Fruit fly (Drosophila melanogaster): ENCODE data around the gene CG8012.

Gene CG8012

dm6 chr3L:8197779-8198279 lies 17.3 kb upstream of the CG8012 start, which contains the start of the genes UbcE2M and Dhps (continued):
- TF ChIP-seq Trl (optimal IDR thresholded peaks at IDR 0.05) (no peak), Trl (GFP tag; optimal IDR thresholded peaks at IDR 0.05) (peak; percentile 31), D (optimal IDR thresholded peaks at IDR 0.05) (no peak), D (GFP tag; optimal IDR thresholded peaks at IDR 0.05) (peak; percentile 52), cato (GFP tag; optimal IDR thresholded peaks at IDR 0.05; ENCODE audit: borderline replicate concordance) (peak; percentile 37), CG31388 (GFP tag; optimal IDR thresholded peaks at IDR 0.05) (no peak), NfI (GFP tag; optimal IDR thresholded peaks at IDR 0.05) (peak; percentile 77), Hmr (GFP tag; optimal IDR thresholded peaks at IDR 0.05) (no peak), CG3065 (GFP tag; optimal IDR thresholded peaks at IDR 0.05) (peak; percentile 10), Dp (GFP tag; optimal IDR thresholded peaks at IDR 0.05) (peak; percentile 36), cas (GFP tag; IDR thresholded peaks at IDR 0.05) (no peak), Lpt (GFP tag; optimal IDR thresholded peaks at IDR 0.05) (no peak), maf-S (GFP tag; optimal IDR thresholded peaks at IDR 0.05) (peak; percentile 45), BtbVII (GFP tag; optimal IDR thresholded peaks at IDR 0.05) (peak; percentile 46), CG1647 (GFP tag; optimal IDR thresholded peaks at IDR 0.05) (peak; percentile 9), CG9437 (GFP tag; optimal IDR thresholded peaks at IDR 0.05) (peak; percentile 88), CG13287 (GFP tag; IDR thresholded peaks at IDR 0.05; ENCODE audit: partially characterized antibody) (peak; percentile 71), Hr3 (GFP tag; optimal IDR thresholded peaks at IDR 0.05) (peak; percentile 82), CG12236 (GFP tag; optimal IDR thresholded peaks at IDR 0.05) (no peak), YL-1 (GFP tag; optimal IDR thresholded peaks at IDR 0.05) (peak; percentile 77), ftz-f1 (GFP tag; optimal IDR thresholded peaks at IDR 0.05) (no peak), nmo (GFP tag; optimal IDR thresholded peaks at IDR 0.05) (peak; percentile 80), CG30431 (GFP tag; optimal IDR thresholded peaks at IDR 0.05) (peak; percentile 61), CG14667 (GFP tag; IDR thresholded peaks at IDR 0.05) (peak; percentile 60), CG12391 (tag; optimal IDR thresholded peaks at IDR 0.05) (peak; percentile 87), ranshi (GFP tag; IDR thresholded peaks at IDR 0.05) (peak; percentile 56; the same call in 1 of the 2 replicates), CG13424 (tag; optimal IDR thresholded peaks at IDR 0.05) (peak; percentile 84), CG8388 (GFP tag; optimal IDR thresholded peaks at IDR 0.05) (peak; percentile 66), CG12071 (GFP tag; optimal IDR thresholded peaks at IDR 0.05) (no peak), CG1024 (GFP tag; IDR thresholded peaks at IDR 0.05) (no peak), bsh (GFP tag; optimal IDR thresholded peaks at IDR 0.05) (peak in 1 of 2 experiments; percentile 62), CG7839 (tag; optimal IDR thresholded peaks at IDR 0.05) (no peak), tgo (GFP tag; IDR thresholded peaks at IDR 0.05) (peak; percentile 71), slbo (GFP tag; IDR thresholded peaks at IDR 0.05) (peak; percentile 87), CG4328 (GFP tag; optimal IDR thresholded peaks at IDR 0.05) (peak; percentile 78), cad (GFP tag; optimal IDR thresholded peaks at IDR 0.05) (no peak), CG5180 (GFP tag; optimal IDR thresholded peaks at IDR 0.05) (no peak), sd (tag; optimal IDR thresholded peaks at IDR 0.05) (no peak), CG8359 (GFP tag; optimal IDR thresholded peaks at IDR 0.05; ENCODE audit: borderline replicate concordance) (peak; percentile 31), exex (tag; optimal IDR thresholded peaks at IDR 0.05) (no peak), CG42726 (GFP tag; IDR thresholded peaks at IDR 0.05; ENCODE audit: partially characterized antibody) (peak; percentile 53), otp (GFP tag; IDR thresholded peaks at IDR 0.05) (no peak), slou (GFP tag; optimal IDR thresholded peaks at IDR 0.05) (peak; percentile 22), Fer3 (tag; optimal IDR thresholded peaks at IDR 0.05) (peak; percentile 76), lbe (GFP tag; optimal IDR thresholded peaks at IDR 0.05) (peak; percentile 52), CG10431 (GFP tag; optimal IDR thresholded peaks at IDR 0.05) (peak; percentile 48), CG17802 (tag; optimal IDR thresholded peaks at IDR 0.05) (peak; percentile 16), CG34376 (GFP tag; optimal IDR thresholded peaks at IDR 0.05) (peak; percentile 11), Sox102F (GFP tag; optimal IDR thresholded peaks at IDR 0.05) (no peak), dati (GFP tag; IDR thresholded peaks at IDR 0.05) (no peak), CG16815 (GFP tag; optimal IDR thresholded peaks at IDR 0.05) (peak; percentile 69)

Measured in whole organism, embryonic.